Worm (Caenorhabditis elegans) whole organism, L3 larva: ENCODE measurements around the gene nifk-1.

Source experiments
- R02D3.7 ChIP-seq: fragments of 150-350 bp; optimal IDR thresholded peaks from 2 replicates; lab custom pipeline; 2014; ENCODE audit warnings: missing biosample characterization, missing genetic modification characterization
- ZK546.5 ChIP-seq: sonication (generic microtip); optimal IDR thresholded peaks from 2 replicates; lab custom pipeline; 2017; ENCODE audit warnings: missing biosample characterization, missing genetic modification characterization
- aly-2 ChIP-seq: fragments of 150-350 bp; optimal IDR thresholded peaks from 2 replicates; lab custom pipeline; 2014; ENCODE audit warnings: missing biosample characterization, missing genetic modification characterization
- ceh-28 ChIP-seq: fragments of 150-350 bp; optimal IDR thresholded peaks from 2 replicates; lab custom pipeline; 2014; ENCODE audit warnings: missing biosample characterization, missing genetic modification reagents, missing genetic modification characterization
- ceh-9 ChIP-seq: sonication (generic microtip); optimal IDR thresholded peaks from 2 replicates; lab custom pipeline; 2018; ENCODE audit warnings: missing biosample characterization, missing genetic modification characterization
- daf-12 ChIP-seq: fragments of 150-350 bp; optimal IDR thresholded peaks from 2 replicates; lab custom pipeline; 2014; ENCODE audit warnings: missing biosample characterization, missing genetic modification reagents, missing genetic modification characterization
- egl-27 ChIP-seq: sonication (generic microtip); optimal IDR thresholded peaks from 4 replicates; lab custom pipeline; 2017; ENCODE audit warnings: missing biosample characterization, missing genetic modification reagents, missing genetic modification characterization
- egl-5 ChIP-seq: fragments of 150-350 bp; optimal IDR thresholded peaks from 2 replicates; lab custom pipeline; 2017; ENCODE audit warnings: missing biosample characterization, missing genetic modification reagents, missing genetic modification characterization, inconsistent platforms
- elt-1 ChIP-seq: fragments of 150-350 bp; optimal IDR thresholded peaks from 2 replicates; lab custom pipeline; 2014; ENCODE audit warnings: missing biosample characterization, missing genetic modification characterization
- eor-1 ChIP-seq, 2 experiments: fragments of 150-350 bp; optimal IDR thresholded peaks; 2 replicates each; lab custom pipeline; 2014 to 2018; ENCODE audit warnings: missing biosample characterization in 2 of 2, missing genetic modification characterization in 2 of 2
- fkh-10 ChIP-seq: sonication (generic microtip); optimal IDR thresholded peaks from 2 replicates; lab custom pipeline; 2017; ENCODE audit warnings: missing biosample characterization, missing genetic modification reagents, missing genetic modification characterization
- fos-1 ChIP-seq: fragments of 150-350 bp; optimal IDR thresholded peaks from 2 replicates; lab custom pipeline; 2014; ENCODE audit warnings: missing biosample characterization, missing genetic modification characterization
- hmg-11 ChIP-seq: sonication (generic microtip); optimal IDR thresholded peaks from 2 replicates; lab custom pipeline; 2016; ENCODE audit warnings: missing genetic modification characterization, missing compliant biosample characterization
- lin-15B ChIP-seq: fragments of 150-350 bp; optimal IDR thresholded peaks from 2 replicates; lab custom pipeline; 2014; ENCODE audit warnings: missing biosample characterization, missing genetic modification characterization
- lin-39 ChIP-seq: fragments of 150-350 bp; optimal IDR thresholded peaks from 2 replicates; lab custom pipeline; 2018; ENCODE audit warnings: missing biosample characterization, missing genetic modification reagents, missing genetic modification characterization
- lsy-12 ChIP-seq: sonication (generic microtip); optimal IDR thresholded peaks from 2 replicates; lab custom pipeline; 2016; ENCODE audit warnings: mild to moderate bottlenecking, missing genetic modification characterization, missing compliant biosample characterization
- mdl-1 ChIP-seq: fragments of 150-350 bp; optimal IDR thresholded peaks from 2 replicates; lab custom pipeline; 2014; ENCODE audit warnings: missing biosample characterization, missing genetic modification characterization
- mml-1 ChIP-seq: fragments of 150-350 bp; sonication (generic microtip); optimal IDR thresholded peaks from 3 replicates; lab custom pipeline; 2014; ENCODE audit warnings: missing biosample characterization, missing genetic modification characterization
- nfya-1 ChIP-seq: sonication (generic microtip); optimal IDR thresholded peaks from 2 replicates; lab custom pipeline; 2017; ENCODE audit warnings: missing genetic modification characterization, mild to moderate bottlenecking, missing compliant biosample characterization, antibody characterized with exemption, moderate library complexity; ENCODE audit not compliant: insufficient read depth
- nhr-11 ChIP-seq: fragments of 150-350 bp; optimal IDR thresholded peaks from 2 replicates; lab custom pipeline; 2014; ENCODE audit warnings: missing biosample characterization, missing genetic modification characterization
- nhr-12 ChIP-seq: fragments of 150-350 bp; optimal IDR thresholded peaks from 2 replicates; lab custom pipeline; 2014; ENCODE audit warnings: missing biosample characterization, missing genetic modification characterization
- nhr-23 ChIP-seq: fragments of 150-350 bp; optimal IDR thresholded peaks from 2 replicates; lab custom pipeline; 2014; ENCODE audit warnings: missing biosample characterization, missing genetic modification reagents, missing genetic modification characterization
- nhr-237 ChIP-seq: fragments of 150-350 bp; optimal IDR thresholded peaks from 2 replicates; lab custom pipeline; 2014; ENCODE audit warnings: missing biosample characterization, missing genetic modification characterization
- nhr-28 ChIP-seq: fragments of 150-350 bp; optimal IDR thresholded peaks from 2 replicates; lab custom pipeline; 2014; ENCODE audit warnings: missing biosample characterization, missing genetic modification characterization
- nhr-67 ChIP-seq: fragments of 150-350 bp; optimal IDR thresholded peaks from 2 replicates; lab custom pipeline; 2014; ENCODE audit warnings: missing biosample characterization, missing genetic modification characterization
- nhr-76 ChIP-seq: fragments of 150-350 bp; sonication (generic microtip); optimal IDR thresholded peaks from 5 replicates; lab custom pipeline; 2014; ENCODE audit warnings: missing biosample characterization, missing genetic modification characterization
- pha-4 ChIP-seq: fragments of 150-350 bp; optimal IDR thresholded peaks from 2 replicates; lab custom pipeline; 2014; ENCODE audit warnings: missing biosample characterization, missing genetic modification reagents, missing genetic modification characterization
- sea-2 ChIP-seq: fragments of 150-350 bp; sonication (generic microtip); optimal IDR thresholded peaks from 4 replicates; lab custom pipeline; 2014; ENCODE audit warnings: missing biosample characterization, missing genetic modification reagents, missing genetic modification characterization
- skn-1 ChIP-seq: fragments of 150-350 bp; optimal IDR thresholded peaks from 2 replicates; lab custom pipeline; 2014; ENCODE audit warnings: missing biosample characterization, missing genetic modification characterization
- snpc-4 ChIP-seq: fragments of 150-350 bp; optimal IDR thresholded peaks from 2 replicates; lab custom pipeline; 2014; ENCODE audit warnings: missing biosample characterization, missing genetic modification characterization
- tbx-2 ChIP-seq: sonication (generic microtip); optimal IDR thresholded peaks from 2 replicates; lab custom pipeline; 2016; ENCODE audit warnings: mild to moderate bottlenecking, missing genetic modification characterization, missing compliant biosample characterization
- unc-62 ChIP-seq: fragments of 150-350 bp; sonication (generic microtip); optimal IDR thresholded peaks from 4 replicates; lab custom pipeline; 2014; ENCODE audit warnings: missing biosample characterization, missing genetic modification reagents, missing genetic modification characterization
- ztf-11 ChIP-seq: fragments of 150-350 bp; optimal IDR thresholded peaks from 2 replicates; lab custom pipeline; 2014; ENCODE audit warnings: missing biosample characterization, missing genetic modification characterization

The nifk-1 gene

ce11 chrIII:4735443-4735842 is 42.3 kb upstream of the nifk-1 start, which contains the start of gene F17C8.7:
F17C8.7 (plus strand) TSS chrIII:4735743.
- TF ChIP-seq skn-1 (tag; lab: Kevin White, UChicago), result no peak
- TF ChIP-seq mml-1 (tag; lab: Kevin White, UChicago), result no peak

- TF ChIP-seq hmg-11 (tag; lab: Kevin White, UChicago), result no peak
- TF ChIP-seq nfya-1 (tag; lab: Kevin White, UChicago), result no peak
- no peak for TF ChIP-seq snpc-4
- TF ChIP-seq lsy-12 (tag; lab: Kevin White, UChicago), result no peak
- no peak for TF ChIP-seq eor-1 (tag; optimal IDR thresholded peaks at IDR 0.05; lab: Kevin White, UChicago)
- TF ChIP-seq nhr-237 (tag; lab: Kevin White, UChicago), result no peak
- no peak for TF ChIP-seq lin-15B (tag; lab: Kevin White, UChicago)
- no peak for TF ChIP-seq aly-2 (tag; lab: Kevin White, UChicago)
- no peak for TF ChIP-seq ceh-28 (tag; lab: Kevin White, UChicago)
- TF ChIP-seq nhr-76 (tag; lab: Kevin White, UChicago), result no peak
- TF ChIP-seq skn-1 (tag; lab: Kevin White, UChicago), result no peak
- TF ChIP-seq ztf-11 (tag; lab: Kevin White, UChicago), result no peak
- TF ChIP-seq ZK546.5 (tag; lab: Kevin White, UChicago), result no peak
- TF ChIP-seq tbx-2, result no peak
- TF ChIP-seq lin-39, result no peak
- no peak for TF ChIP-seq fos-1 (tag; lab: Kevin White, UChicago)
- TF ChIP-seq nhr-23 (tag; lab: Kevin White, UChicago), result no peak
- TF ChIP-seq ceh-9 (tag; lab: Kevin White, UChicago), result no peak
Observed at ce11 chrIII:4734056-4734455, 40.9 kb upstream of the nifk-1 start, which contains the start of gene F17C8.9. F17C8.9 (plus strand) TSS chrIII:4734356.

DNA sequence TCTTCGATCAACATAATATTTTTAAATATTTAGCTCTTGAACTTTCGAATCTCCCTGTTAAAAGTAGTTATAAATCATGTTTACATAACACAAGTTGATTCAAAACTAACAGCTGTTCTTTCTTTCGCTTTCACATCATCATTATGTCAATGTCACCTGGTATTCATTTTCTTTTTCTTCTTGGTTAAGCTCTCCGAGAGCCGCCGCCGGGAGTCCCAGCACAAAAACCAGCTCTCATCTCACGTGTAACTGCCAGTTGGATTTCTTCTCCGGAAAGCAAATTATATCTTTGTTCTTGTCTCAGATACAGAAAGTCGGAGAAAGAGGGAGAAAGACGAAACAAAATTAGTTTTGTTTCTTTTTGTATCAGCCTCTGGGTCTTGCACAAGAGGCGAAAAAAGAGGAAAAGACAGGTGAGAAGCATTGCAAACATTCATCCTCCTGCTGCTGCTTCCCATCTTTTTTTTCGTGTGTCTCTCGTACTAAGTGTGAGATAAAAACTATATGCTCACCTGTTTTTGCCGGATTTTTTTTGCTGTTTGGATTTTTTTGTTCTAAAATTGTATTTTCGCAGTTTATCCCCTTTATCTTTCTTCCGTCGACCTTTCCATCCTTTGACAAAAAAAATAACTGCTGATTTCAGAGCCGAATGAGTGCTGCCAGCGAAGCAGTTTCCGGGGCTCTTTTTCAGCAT is 38.3 kb upstream of the nifk-1 start, which contains the start of gene F17C8.3:
Gene F17C8.3, plus strand, starts transcription at position 644 of the 694 bp plus-strand sequence.
- TF ChIP-seq nfya-1 (tag; lab: Kevin White, UChicago), result peak; percentile 48
- peak; percentile 10 for TF ChIP-seq mdl-1 (tag; lab: Kevin White, UChicago)
- no peak for TF ChIP-seq fos-1 (tag; lab: Kevin White, UChicago)

- TF ChIP-seq nhr-237 (tag; lab: Kevin White, UChicago) (no peak), lin-39 (peak; percentile 6), egl-5 (peak; percentile 33), nfya-1 (tag; lab: Kevin White, UChicago) (peak; percentile 50), fkh-10 (peak; percentile 24)
Observed at ce11 chrIII:4723922-4724321, 30.8 kb upstream of the nifk-1 start.

DNA sequence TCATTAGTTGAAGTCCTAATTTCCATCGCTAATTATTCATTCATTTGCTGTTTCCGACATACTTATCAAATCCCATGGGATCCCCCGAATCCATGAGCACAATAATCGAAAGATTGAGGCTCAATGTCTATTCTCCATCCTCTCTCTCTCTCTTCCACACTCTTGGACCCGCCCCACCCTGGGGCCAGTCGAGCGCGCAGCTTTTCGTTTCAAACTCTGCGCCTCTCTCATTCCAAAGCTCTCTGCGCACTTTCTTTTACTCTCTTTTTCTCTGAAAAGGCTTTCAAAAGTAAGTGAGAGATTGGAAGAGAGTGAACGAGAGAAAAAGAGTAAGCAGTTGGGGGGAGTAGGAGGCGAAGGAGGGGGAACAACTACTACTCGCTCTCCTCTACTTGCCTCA is 28.6 kb upstream of the nifk-1 start, which contains the start of gene acy-1:
Gene acy-1, plus strand, starts transcription at position 346 of the 400 bp plus-strand sequence.
- TF ChIP-seq egl-27 (tag; lab: Kevin White, UChicago), result no peak
- peak; percentile 21 for TF ChIP-seq tbx-2
- TF ChIP-seq pha-4 (tag; lab: Kevin White, UChicago), result peak; percentile 78
- no peak for TF ChIP-seq nhr-28
- peak; percentile 1 for TF ChIP-seq ceh-28 (tag; lab: Kevin White, UChicago)
- TF ChIP-seq ztf-11 (tag; lab: Kevin White, UChicago), result no peak
- peak; percentile 51 for TF ChIP-seq snpc-4
- peak; percentile 48 for TF ChIP-seq nhr-23 (tag; lab: Kevin White, UChicago)
- peak; percentile 93 for TF ChIP-seq hmg-11 (tag; lab: Kevin White, UChicago)
- no peak for TF ChIP-seq daf-12
- TF ChIP-seq unc-62 (GFP tag; lab: Kevin White, UChicago), result peak; percentile 7
- no peak for TF ChIP-seq ZK546.5 (tag; lab: Kevin White, UChicago)
- TF ChIP-seq R02D3.7, result peak; percentile 8
- TF ChIP-seq lin-15B (tag; lab: Kevin White, UChicago), result peak; percentile 79
- no peak for TF ChIP-seq ceh-9 (tag; lab: Kevin White, UChicago)
- TF ChIP-seq nhr-12 (tag; lab: Kevin White, UChicago), result no peak
- TF ChIP-seq lin-39, result peak; percentile 91
- no peak for TF ChIP-seq nhr-237 (tag; lab: Kevin White, UChicago)
- TF ChIP-seq elt-1 (tag; lab: Kevin White, UChicago), result peak; percentile 46
- TF ChIP-seq egl-5, result peak; percentile 91
- TF ChIP-seq nfya-1 (tag; lab: Kevin White, UChicago), result peak; percentile 93
- TF ChIP-seq sea-2 (GFP tag; lab: Kevin White, UChicago), result no peak
- TF ChIP-seq nhr-11, result peak; percentile 59
- peak; percentile 23 for TF ChIP-seq fkh-10
- no peak for TF ChIP-seq nhr-67 (tag; lab: Kevin White, UChicago)
- TF ChIP-seq, all 47 proteins: peak for 15
